Fruit fly (Drosophila melanogaster): ENCODE results near the gene IFT54.

Gene IFT54

DNA sequence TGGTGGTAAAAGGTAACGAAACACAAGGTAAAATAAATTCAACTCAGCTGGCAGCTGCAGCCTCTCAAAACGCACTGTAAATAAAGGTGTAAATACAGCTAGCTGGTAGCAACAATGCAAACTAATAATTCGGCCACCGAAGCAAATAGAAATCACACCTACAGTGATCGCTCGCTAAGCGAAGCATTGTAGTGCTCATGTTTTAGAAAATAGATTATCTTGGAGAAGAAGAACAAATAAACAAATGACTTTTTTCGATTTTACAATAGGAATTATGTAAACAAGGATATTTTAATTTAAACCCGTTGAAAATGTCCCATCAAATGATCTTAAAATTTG, 17.8 kb upstream of the IFT54 start:
- TF ChIP-seq CG8478 (optimal IDR thresholded peaks at IDR 0.05) (no peak), CTCF (optimal IDR thresholded peaks at IDR 0.05) (no peak)

dm6 chr3R:14285059-14285953, 16.9 kb upstream of the IFT54 start:
- TF ChIP-seq CTCF (optimal IDR thresholded peaks at IDR 0.05), result no peak
- TF ChIP-seq CG8478 (optimal IDR thresholded peaks at IDR 0.05), result no peak

DNA sequence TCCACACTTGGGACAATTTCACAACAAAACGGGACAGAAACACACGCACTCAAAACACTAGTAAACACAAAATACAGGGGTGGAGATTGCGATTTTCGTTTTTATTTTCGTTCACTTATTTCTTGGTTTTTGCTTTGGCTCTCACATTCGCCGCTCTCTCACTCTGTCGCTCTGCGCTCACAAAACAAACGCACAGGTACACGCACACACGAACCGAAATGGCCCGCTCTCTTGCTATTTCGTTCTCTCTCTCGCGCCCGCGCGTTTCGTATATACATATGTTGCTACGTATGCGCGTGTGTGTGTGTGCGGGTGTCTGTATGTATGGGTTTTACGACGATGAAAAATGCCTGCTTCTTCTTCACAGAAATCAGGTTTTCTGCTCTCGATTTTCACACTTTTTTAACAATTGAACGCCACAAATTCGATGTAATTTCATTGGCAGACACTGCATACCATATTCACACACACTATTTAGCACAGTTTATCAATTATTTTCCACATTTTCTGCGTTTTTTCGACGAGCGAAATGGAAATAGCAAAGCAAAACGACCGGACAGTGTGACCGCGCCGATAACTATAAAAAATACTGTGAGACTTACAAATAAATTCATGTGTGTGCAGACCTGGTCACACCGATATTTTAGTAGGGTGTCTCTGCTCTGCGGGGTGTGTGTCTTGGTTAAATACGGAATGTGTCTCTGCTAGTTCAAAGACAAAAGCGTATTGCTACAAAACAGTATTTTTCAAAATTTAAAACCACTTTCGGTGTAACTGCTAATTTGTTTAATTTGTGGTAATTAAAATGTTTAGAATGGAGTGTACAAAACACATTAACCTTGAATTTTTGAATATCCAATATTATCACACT, 15.7 kb upstream of the IFT54 start, which contains the start of gene trx:
trx (minus strand) TSS at position 584 of the 871 bp plus-strand sequence.
- TF ChIP-seq CG8478 (optimal IDR thresholded peaks at IDR 0.05) (no peak), CTCF (optimal IDR thresholded peaks at IDR 0.05) (peak; percentile 61 to 63)

dm6 chr3R:14287980-14288379, 14.2 kb upstream of the IFT54 start:
- TF ChIP-seq CTCF (optimal IDR thresholded peaks at IDR 0.05) (no peak), CG8478 (optimal IDR thresholded peaks at IDR 0.05) (no peak)

DNA sequence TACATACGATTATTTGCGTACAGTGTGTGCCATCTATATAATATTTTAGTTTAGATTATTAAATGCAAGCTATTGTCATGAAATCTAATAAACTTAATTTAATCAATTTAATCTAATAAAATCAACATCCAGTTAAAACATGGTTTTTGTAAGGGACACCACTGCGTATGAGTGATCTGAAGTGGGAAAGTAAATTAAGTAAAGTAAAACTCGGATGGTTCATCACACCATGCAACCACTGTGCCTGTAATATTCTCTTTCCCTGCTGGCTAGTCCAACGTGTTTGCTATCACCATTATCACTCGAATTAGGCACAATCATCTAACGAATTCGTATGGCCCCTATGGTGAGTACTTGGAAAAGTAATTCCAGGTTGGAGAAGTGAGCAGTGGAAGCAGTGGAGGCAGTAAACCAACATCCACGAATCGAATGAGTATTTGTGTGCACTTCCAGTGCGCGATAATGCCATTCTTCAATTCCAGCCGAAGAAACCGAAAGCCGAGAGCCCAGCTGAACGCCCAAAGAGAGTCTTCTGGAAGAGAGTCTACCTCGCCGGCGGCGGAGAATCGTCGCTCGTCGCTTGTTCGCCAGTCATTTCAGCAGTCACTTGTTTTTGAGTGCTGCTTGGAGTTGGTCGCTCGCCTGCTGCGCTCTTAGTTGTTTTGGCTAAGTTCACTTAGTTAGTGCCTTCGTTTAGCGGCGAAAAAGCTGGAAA, 13.4 kb upstream of the IFT54 start, which contains the start of gene red:
red (plus strand) TSS at position 403 of the 715 bp plus-strand sequence.
- TF ChIP-seq CTCF (optimal IDR thresholded peaks at IDR 0.05), result no peak
- TF ChIP-seq CG8478 (optimal IDR thresholded peaks at IDR 0.05), result no peak

dm6 chr3R:14289958-14290835, 12.0 kb upstream of the IFT54 start:
- TF ChIP-seq CG8478 (optimal IDR thresholded peaks at IDR 0.05) (no peak), CTCF (optimal IDR thresholded peaks at IDR 0.05) (no peak)

- no peak for TF ChIP-seq CTCF (optimal IDR thresholded peaks at IDR 0.05)
Measured at dm6 chr3R:14291431-14291830, 10.8 kb upstream of the IFT54 start.

dm6 chr3R:14292307-14292711, 9.9 kb upstream of the IFT54 start:
- TF ChIP-seq CG8478 (optimal IDR thresholded peaks at IDR 0.05) (no peak), CTCF (optimal IDR thresholded peaks at IDR 0.05) (no peak)

DNA sequence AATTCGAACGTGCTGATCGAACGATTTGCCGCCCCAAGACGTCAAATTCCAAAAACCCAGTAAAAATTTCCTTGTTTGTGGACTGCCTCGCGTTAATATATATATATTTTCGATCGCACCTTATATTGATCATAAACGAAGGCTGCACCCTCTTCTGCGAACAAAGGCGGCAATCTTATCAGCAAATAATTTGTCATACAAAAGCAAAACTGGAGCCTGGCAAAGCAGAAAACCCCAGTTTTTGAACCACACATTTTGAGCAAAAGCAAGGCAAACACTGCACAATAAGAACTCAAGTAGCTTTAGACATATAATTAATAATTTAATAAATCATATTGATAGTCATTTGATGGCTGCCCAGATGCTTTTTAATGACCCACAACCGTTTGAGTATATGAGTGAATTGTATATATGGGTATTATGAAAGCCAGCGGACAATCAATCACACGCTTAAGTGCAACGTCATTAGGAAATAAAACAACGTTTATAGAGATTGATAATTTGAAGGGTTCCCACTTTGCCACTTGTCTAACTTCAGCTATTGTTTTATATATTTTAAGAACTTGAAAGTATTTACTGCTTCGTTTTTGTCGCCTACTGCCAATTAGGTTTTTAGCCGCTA, 7.7 kb upstream of the IFT54 start:
- TF ChIP-seq CG8478 (optimal IDR thresholded peaks at IDR 0.05) (no peak), CTCF (optimal IDR thresholded peaks at IDR 0.05) (no peak)

- TF ChIP-seq CTCF (optimal IDR thresholded peaks at IDR 0.05), result no peak
- TF ChIP-seq CG8478 (optimal IDR thresholded peaks at IDR 0.05), result no peak
Measured at dm6 chr3R:14296126-14296525, 6.1 kb upstream of the IFT54 start.

DNA sequence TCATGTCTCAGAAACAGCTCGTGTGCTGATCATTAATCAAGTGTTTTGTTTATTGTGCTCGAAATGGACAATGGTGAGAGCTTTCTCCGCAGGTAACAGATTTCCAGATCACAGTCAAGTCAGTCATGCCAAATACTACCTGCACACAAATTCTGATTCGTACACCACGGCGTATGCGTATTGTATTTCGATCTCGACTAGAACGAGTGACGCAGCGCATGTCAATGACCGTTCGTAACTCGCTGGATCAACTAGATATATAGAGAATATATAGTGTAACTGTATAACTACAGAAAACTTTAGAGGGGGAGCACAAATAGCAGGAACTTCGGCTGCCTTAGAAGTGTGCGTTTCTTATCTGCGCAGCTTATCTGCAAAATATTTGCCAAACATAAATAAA, 5.5 kb upstream of the IFT54 start:
- TF ChIP-seq CTCF (optimal IDR thresholded peaks at IDR 0.05) (no peak), CG8478 (optimal IDR thresholded peaks at IDR 0.05) (no peak)

DNA sequence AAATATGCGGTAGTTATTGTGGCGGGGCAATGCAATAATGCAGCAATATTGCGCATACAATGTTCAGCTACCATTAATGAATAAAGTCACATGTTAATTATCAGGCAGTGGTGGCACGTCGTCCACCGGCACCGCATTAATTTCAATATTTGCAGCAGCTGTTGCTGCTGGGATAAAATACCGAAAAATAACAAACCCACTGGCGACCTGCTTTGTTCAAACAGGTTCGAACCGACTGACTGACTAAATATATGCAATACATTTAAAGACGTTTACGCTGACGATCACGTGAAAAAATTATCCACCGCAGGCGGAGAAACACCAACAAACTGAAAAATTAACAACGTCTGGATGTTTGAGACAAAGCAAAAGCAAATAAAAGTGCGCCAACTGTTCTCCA, 4.7 kb upstream of the IFT54 start:
- TF ChIP-seq CG8478 (optimal IDR thresholded peaks at IDR 0.05), result no peak
- TF ChIP-seq CTCF (optimal IDR thresholded peaks at IDR 0.05), result no peak

DNA sequence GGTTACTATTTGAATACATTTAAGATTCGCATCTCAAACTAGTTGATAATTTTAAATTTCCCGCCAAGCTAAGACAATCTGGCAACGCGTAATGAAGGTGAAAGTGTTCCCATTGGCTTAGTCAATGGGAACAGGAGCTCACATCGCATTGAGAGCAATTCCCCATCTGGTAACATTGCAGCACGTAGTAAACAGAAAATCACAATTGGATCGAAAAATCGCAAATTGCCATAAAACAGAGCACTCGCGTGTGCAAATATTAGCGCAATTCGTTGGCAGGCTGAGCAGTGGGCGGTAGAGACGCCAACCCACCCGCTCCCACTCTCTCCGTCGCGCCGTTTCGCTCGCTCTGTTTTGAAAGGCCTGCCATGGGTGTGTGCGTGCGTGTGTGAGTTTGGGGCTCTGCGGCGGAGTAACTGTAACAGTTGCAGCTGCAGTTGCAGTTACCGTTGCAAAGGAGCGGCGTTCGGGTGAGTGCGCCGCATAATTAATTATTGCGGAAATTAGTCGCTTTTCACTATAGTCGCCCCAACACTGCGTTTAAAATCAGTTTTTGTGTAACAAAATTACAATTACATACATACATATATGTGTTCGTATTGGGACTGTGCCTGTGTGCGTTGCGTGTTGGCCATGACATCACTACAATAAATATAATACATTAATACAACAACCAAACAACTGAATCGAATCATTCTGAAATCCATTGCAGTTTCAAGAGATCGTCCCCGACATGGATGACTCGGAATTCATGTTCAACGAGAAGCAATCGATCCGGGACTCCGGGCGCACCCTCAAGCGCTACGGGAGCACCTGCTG, 3.9 kb upstream of the IFT54 start:
- TF ChIP-seq CTCF (optimal IDR thresholded peaks at IDR 0.05) (no peak), CG8478 (optimal IDR thresholded peaks at IDR 0.05) (no peak)

All from S2 (cell line).